Fruit fly (Drosophila melanogaster): ENCODE measurements around the gene CG5687.

DNA sequence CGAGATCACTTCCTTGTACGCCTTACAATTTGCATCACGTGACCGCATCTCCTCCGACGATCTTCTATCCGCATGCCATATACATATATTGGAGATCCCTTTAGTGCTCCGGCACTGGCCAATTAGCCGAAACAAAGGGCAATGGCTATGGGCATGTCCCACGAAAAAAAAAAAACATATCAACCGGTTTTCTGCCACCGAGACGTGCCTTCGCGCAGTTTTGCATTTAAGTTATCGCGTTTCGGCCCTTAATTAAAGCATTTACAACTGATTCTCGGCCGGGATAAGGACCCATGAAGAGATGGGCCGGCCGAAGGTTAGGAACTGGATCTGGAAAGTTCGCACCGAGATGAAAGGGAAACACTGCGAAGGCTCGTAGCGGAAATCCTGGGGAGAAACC, 39.3 kb downstream of the CG5687 start:
- TF ChIP-seq CG8478 (optimal IDR thresholded peaks at IDR 0.05) (no peak), EcR (GFP tag; optimal IDR thresholded peaks at IDR 0.05) (no peak), psq (optimal IDR thresholded peaks at IDR 0.05) (no peak)

Data from whole organism.